Worm (Caenorhabditis elegans) whole organism, L4 larva: ENCODE data around the gene Y43F8B.15.

Experiments
- F10B5.3 ChIP-seq: sonication (generic microtip); optimal IDR thresholded peaks from 2 replicates; lab custom pipeline; 2016; ENCODE audit warnings: mild to moderate bottlenecking, missing genetic modification characterization, missing compliant biosample characterization
- F49E8.2 ChIP-seq: sonication (generic microtip); optimal IDR thresholded peaks from 2 replicates; lab custom pipeline; 2016; ENCODE audit warnings: missing compliant biosample characterization, mild to moderate bottlenecking, missing genetic modification characterization, borderline replicate concordance
- R02D3.7 ChIP-seq: fragments of 150-350 bp; sonication (generic microtip); optimal IDR thresholded peaks from 3 replicates; lab custom pipeline; 2014; ENCODE audit warnings: missing biosample characterization, missing genetic modification characterization
- T20F7.1 ChIP-seq: fragments of 200-800 bp; sonication (Bioruptor generic); optimal IDR thresholded peaks from 2 replicates; lab custom pipeline; 2018; ENCODE audit warnings: mild to moderate bottlenecking, missing genetic modification characterization, missing compliant biosample characterization
- Y5F2A.4 ChIP-seq: fragments of 200-800 bp; sonication (Bioruptor generic); optimal IDR thresholded peaks from 2 replicates; lab custom pipeline; 2018; ENCODE audit warnings: mild to moderate bottlenecking, missing genetic modification characterization, missing compliant biosample characterization
- Y75B8A.6 ChIP-seq: fragments of 200-800 bp; sonication (Bioruptor generic); IDR thresholded peaks from 2 replicates; pipeline ENCODE4 v1.3.6; 2022; ENCODE audit warnings: missing genetic modification reagents, missing genetic modification characterization, missing compliant biosample characterization
- aha-1 ChIP-seq: fragments of 150-350 bp; peaks from one replicate; lab custom pipeline; 2014; ENCODE audit warnings: missing biosample characterization, missing genetic modification characterization
- ama-1 ChIP-seq: fragments of 150-350 bp; optimal IDR thresholded peaks from 2 replicates; lab custom pipeline; 2014; ENCODE audit warnings: inconsistent platforms, mixed read lengths
- ceh-28 ChIP-seq: fragments of 150-350 bp; optimal IDR thresholded peaks from 2 replicates; lab custom pipeline; 2014; ENCODE audit warnings: missing biosample characterization, missing genetic modification reagents, missing genetic modification characterization
- ceh-62 ChIP-seq: sonication (generic microtip); optimal IDR thresholded peaks from 2 replicates; lab custom pipeline; 2017; ENCODE audit warnings: missing biosample characterization, missing genetic modification characterization
- cey-2 ChIP-seq: sonication (generic microtip); optimal IDR thresholded peaks from 3 replicates; lab custom pipeline; 2017; ENCODE audit warnings: missing genetic modification characterization, mild to moderate bottlenecking, missing compliant biosample characterization, antibody characterized with exemption, borderline replicate concordance; ENCODE audit not compliant: insufficient read depth
- dmd-8 ChIP-seq: fragments of 200-800 bp; sonication (Bioruptor generic); IDR thresholded peaks from 2 replicates; pipeline ENCODE4 v1.3.6; 2022; ENCODE audit warnings: missing genetic modification characterization, missing compliant biosample characterization
- egl-43 ChIP-seq: fragments of 200-800 bp; sonication (Bioruptor generic); IDR thresholded peaks from 2 replicates; pipeline ENCODE4 v1.3.6; 2022; ENCODE audit warnings: missing genetic modification reagents, missing genetic modification characterization, missing compliant biosample characterization
- fos-1 ChIP-seq: fragments of 150-350 bp; optimal IDR thresholded peaks from 2 replicates; lab custom pipeline; 2014; ENCODE audit warnings: missing biosample characterization, missing genetic modification characterization
- gei-8 ChIP-seq: fragments of 200-800 bp; sonication (Bioruptor generic); optimal IDR thresholded peaks from 2 replicates; lab custom pipeline; 2018; ENCODE audit warnings: mild to moderate bottlenecking, missing genetic modification characterization, missing compliant biosample characterization
- hlh-11 ChIP-seq: fragments of 200-800 bp; sonication (Bioruptor generic); optimal IDR thresholded peaks from 2 replicates; lab custom pipeline; 2018; ENCODE audit warnings: mild to moderate bottlenecking, missing genetic modification characterization, missing compliant biosample characterization
- madf-9 ChIP-seq: fragments of 200-800 bp; sonication (Bioruptor generic); conservative IDR thresholded peaks from 2 replicates; pipeline ENCODE4 v1.3.6; 2022; ENCODE audit warnings: missing genetic modification reagents, missing genetic modification characterization, missing compliant biosample characterization
- mdl-1 ChIP-seq, 2 experiments: fragments of 150-350 bp in 1 of 2; sonication (generic microtip) in 1 of 2; optimal IDR thresholded peaks; 2 replicates each; lab custom pipeline; 2014 to 2017; ENCODE audit warnings: missing biosample characterization in 2 of 2, missing genetic modification characterization in 2 of 2
- nhr-237 ChIP-seq: sonication (generic microtip); optimal IDR thresholded peaks from 2 replicates; lab custom pipeline; 2017; ENCODE audit warnings: missing biosample characterization, missing genetic modification characterization
- nhr-42 ChIP-seq: fragments of 200-800 bp; sonication (Bioruptor generic); IDR thresholded peaks from 2 replicates; pipeline ENCODE4 v1.3.6; 2022; ENCODE audit warnings: missing genetic modification characterization, missing compliant biosample characterization
- nhr-48 ChIP-seq: sonication (generic microtip); optimal IDR thresholded peaks from 2 replicates; lab custom pipeline; 2016; ENCODE audit warnings: mild to moderate bottlenecking, missing genetic modification characterization, missing compliant biosample characterization
- php-3 ChIP-seq: fragments of 200-800 bp; sonication (Bioruptor generic); IDR thresholded peaks from 2 replicates; pipeline ENCODE4 v1.3.6; 2022; ENCODE audit warnings: missing genetic modification reagents, missing genetic modification characterization, missing compliant biosample characterization
- sdz-12 ChIP-seq: fragments of 200-800 bp; sonication (Bioruptor generic); optimal IDR thresholded peaks from 2 replicates; lab custom pipeline; 2018; ENCODE audit warnings: mild to moderate bottlenecking, missing genetic modification characterization, missing compliant biosample characterization
- set-16 ChIP-seq: fragments of 200-800 bp; sonication (Bioruptor generic); IDR thresholded peaks from 2 replicates; pipeline ENCODE4 v1.3.6; 2022; ENCODE audit warnings: missing genetic modification reagents, missing genetic modification characterization, missing compliant biosample characterization
- snpc-1.2 ChIP-seq: fragments of 200-800 bp; sonication (Bioruptor generic); IDR thresholded peaks from 2 replicates; pipeline ENCODE4 v1.3.6; 2022; ENCODE audit warnings: missing genetic modification reagents, missing genetic modification characterization, missing compliant biosample characterization
- snpc-4 ChIP-seq: fragments of 150-350 bp; optimal IDR thresholded peaks from 2 replicates; lab custom pipeline; 2014; ENCODE audit warnings: missing biosample characterization, missing genetic modification characterization
- spr-1 ChIP-seq: sonication (generic microtip); optimal IDR thresholded peaks from 2 replicates; lab custom pipeline; 2016; ENCODE audit warnings: mild to moderate bottlenecking, missing genetic modification characterization, missing compliant biosample characterization
- unc-62 ChIP-seq, 3 experiments: fragments of 150-350 bp in 1 of 3; sonication (generic microtip); optimal IDR thresholded peaks in 2 of 3; peaks in 1 of 3; 1 replicate in 1 of 3; 2 replicates in 2 of 3; lab custom pipeline; 2014 to 2017; ENCODE audit warnings: missing biosample characterization in 3 of 3, missing genetic modification characterization in 3 of 3, missing genetic modification reagents in 3 of 3, missing genotype in 1 of 3
- zag-1 ChIP-seq: fragments of 150-350 bp; optimal IDR thresholded peaks from 2 replicates; lab custom pipeline; 2014; ENCODE audit warnings: missing biosample characterization, missing genetic modification characterization
- zfp-2 ChIP-seq: sonication (generic microtip); optimal IDR thresholded peaks from 2 replicates; lab custom pipeline; 2016; ENCODE audit warnings: mild to moderate bottlenecking, missing genetic modification characterization, missing compliant biosample characterization
- zip-11 ChIP-seq: fragments of 200-800 bp; sonication (Bioruptor generic); IDR thresholded peaks from 2 replicates; pipeline ENCODE4 v1.3.6; 2022; ENCODE audit warnings: missing genetic modification characterization, missing compliant biosample characterization
- ztf-7 ChIP-seq: fragments of 150-350 bp; optimal IDR thresholded peaks from 2 replicates; lab custom pipeline; 2014; ENCODE audit warnings: missing biosample characterization, missing genetic modification characterization

Gene Y43F8B.15

ce11 chrV:19501389-19501788 is 39.5 kb upstream of the Y43F8B.15 start:
- TF ChIP-seq php-3 (GFP tag; lab: Robert Waterston, UW) (no peak), ama-1 (lab: Kevin White, UChicago) (no peak), unc-62 (GFP tag; optimal IDR thresholded peaks at IDR 0.05 in 1 of 2; lab: Kevin White, UChicago) (peak in 1 of 2 experiments; percentile 97), unc-62 (tag; optimal IDR thresholded peaks at IDR 0.05; lab: Kevin White, UChicago) (no peak), R02D3.7 (tag; lab: Kevin White, UChicago) (no peak)

- TF ChIP-seq aha-1 = peak; percentile 2
- no peak for TF ChIP-seq cey-2 (tag; lab: Kevin White, UChicago)
- TF ChIP-seq nhr-42 (GFP tag; lab: Robert Waterston, UW) = no peak
- TF ChIP-seq sdz-12 (GFP tag; lab: Kevin White, UChicago) = no peak
- no peak for TF ChIP-seq zag-1 (tag; lab: Kevin White, UChicago)
- no peak for TF ChIP-seq F10B5.3
- TF ChIP-seq madf-9 (GFP tag; lab: Robert Waterston, UW) = no peak
- TF ChIP-seq nhr-48 (tag; lab: Kevin White, UChicago) = no peak
Measured at ce11 chrV:19497087-19497486, 35.2 kb upstream of the Y43F8B.15 start.

ce11 chrV:19495587-19495986 is 33.7 kb upstream of the Y43F8B.15 start, which contains the start of gene scl-21:
Gene scl-21 (minus strand): TSS chrV:19495687.
- TF ChIP-seq T20F7.1 (GFP tag; lab: Kevin White, UChicago) (no peak), ceh-28 (tag; lab: Kevin White, UChicago) (no peak), dmd-8 (no peak), nhr-48 (tag; lab: Kevin White, UChicago) (no peak), gei-8 (GFP tag; lab: Kevin White, UChicago) (no peak), Y5F2A.4 (GFP tag; lab: Kevin White, UChicago) (no peak), nhr-237 (tag; lab: Kevin White, UChicago) (no peak)
- TF ChIP-seq, all 104 proteins: peak for 0

ce11 chrV:19495145-19495544 is 33.2 kb upstream of the Y43F8B.15 start:
- TF ChIP-seq snpc-1.2 (GFP tag; lab: Robert Waterston, UW) = 0 out of 2 replicates have a peak, but pooled peaks have one; percentile 20
- no peak for TF ChIP-seq snpc-4
- no peak for TF ChIP-seq hlh-11
- no peak for TF ChIP-seq spr-1
- TF ChIP-seq ceh-62 (tag; lab: Kevin White, UChicago) = no peak
- TF ChIP-seq egl-43 (GFP tag; lab: Robert Waterston, UW) = no peak
- TF ChIP-seq ztf-7 = no peak
- no peak for TF ChIP-seq zfp-2 (tag; lab: Kevin White, UChicago)
- TF ChIP-seq Y75B8A.6 (GFP tag; lab: Robert Waterston, UW) = no peak
- no peak for TF ChIP-seq cey-2 (tag; lab: Kevin White, UChicago)
- TF ChIP-seq F49E8.2 (tag; lab: Kevin White, UChicago) = no peak
- TF ChIP-seq set-16 (GFP tag; lab: Robert Waterston, UW) = peak; percentile 89
- no peak for TF ChIP-seq zip-11 (GFP tag; lab: Robert Waterston, UW)
- TF ChIP-seq mdl-1 (tag; optimal IDR thresholded peaks at IDR 0.05; lab: Kevin White, UChicago) = no peak
- no peak for TF ChIP-seq fos-1 (tag; lab: Kevin White, UChicago)

- no peak for TF ChIP-seq php-3 (GFP tag; lab: Robert Waterston, UW)
- no peak for TF ChIP-seq ceh-62 (tag; lab: Kevin White, UChicago)
Measured at ce11 chrV:19491302-19491701, 29.4 kb upstream of the Y43F8B.15 start, which contains the start of gene Y43F8B.29. Gene Y43F8B.29 (plus strand): TSS chrV:19491602.
